Fruit fly (Drosophila melanogaster) whole organism, embryonic: ENCODE data around the gene Muc18B.

ENCODE experiments used
- Awh ChIP-seq: fragments of 200-800 bp; sonication (Bioruptor generic); IDR thresholded peaks from 2 replicates; pipeline ENCODE4, ENCODE4 v1.3.6; 2022; ENCODE audit warnings: missing biosample characterization, missing genetic modification characterization
- BEAF-32 ChIP-seq: fragments of 200-800 bp; sonication (Bioruptor generic); optimal IDR thresholded peaks from 3 replicates; lab custom pipeline; 2017; ENCODE audit warnings: missing biosample characterization, missing genetic modification characterization, mild to moderate bottlenecking, moderate library complexity, missing genetic modification reagents
- Bteb2 ChIP-seq: fragments of 200-800 bp; sonication (Bioruptor generic); optimal IDR thresholded peaks from 2 replicates; lab custom pipeline; 2016; ENCODE audit warnings: missing biosample characterization, missing genetic modification characterization
- CG12104 ChIP-seq: fragments of 200-800 bp; sonication (Bioruptor generic); optimal IDR thresholded peaks from 3 replicates; lab custom pipeline; 2016; ENCODE audit warnings: missing biosample characterization, missing genetic modification characterization
- CG12744 ChIP-seq: fragments of 200-800 bp; sonication (Bioruptor generic); optimal IDR thresholded peaks from 2 replicates; lab custom pipeline; 2016; ENCODE audit warnings: missing biosample characterization, missing genetic modification characterization
- CG12942 ChIP-seq: fragments of 200-800 bp; sonication (Bioruptor generic); optimal IDR thresholded peaks from 3 replicates; lab custom pipeline; 2016; ENCODE audit warnings: missing biosample characterization, missing genetic modification characterization
- CG13123 ChIP-seq: fragments of 200-800 bp; sonication (Bioruptor generic); optimal IDR thresholded peaks from 2 replicates; lab custom pipeline; 2016; ENCODE audit warnings: missing biosample characterization, missing genetic modification characterization
- CG14965 ChIP-seq: fragments of 200-800 bp; sonication (Bioruptor generic); optimal IDR thresholded peaks from 2 replicates; lab custom pipeline; 2016; ENCODE audit warnings: missing biosample characterization, missing genetic modification characterization, borderline replicate concordance
- CG1529 ChIP-seq: fragments of 200-800 bp; sonication (Bioruptor generic); optimal IDR thresholded peaks from 3 replicates; lab custom pipeline; 2018; ENCODE audit warnings: missing biosample characterization, missing genetic modification characterization
- CG2712 ChIP-seq: fragments of 200-800 bp; optimal IDR thresholded peaks from 3 replicates; lab custom pipeline; 2019; ENCODE audit warnings: missing biosample characterization, mild to moderate bottlenecking, missing genetic modification characterization, moderate library complexity
- CG2875 ChIP-seq: fragments of 200-800 bp; sonication (Bioruptor generic); optimal IDR thresholded peaks from 2 replicates; lab custom pipeline; 2017; ENCODE audit warnings: missing biosample characterization, mild to moderate bottlenecking, missing genetic modification characterization, missing genetic modification reagents
- CG30403 ChIP-seq: fragments of 200-800 bp; sonication (Bioruptor generic); optimal IDR thresholded peaks from 3 replicates; lab custom pipeline; 2016; ENCODE audit warnings: missing biosample characterization, missing genetic modification characterization
- CG30431 ChIP-seq: fragments of 200-800 bp; sonication (Bioruptor generic); optimal IDR thresholded peaks from 2 replicates; lab custom pipeline; 2017; ENCODE audit warnings: missing biosample characterization, missing genetic modification characterization
- CG31365 ChIP-seq: fragments of 200-800 bp; sonication (Bioruptor generic); optimal IDR thresholded peaks from 2 replicates; lab custom pipeline; 2018; ENCODE audit warnings: missing biosample characterization, mild to moderate bottlenecking, missing genetic modification characterization
- CG4707 ChIP-seq: fragments of 200-800 bp; sonication (Bioruptor generic); optimal IDR thresholded peaks from 2 replicates; lab custom pipeline; 2018; ENCODE audit warnings: missing biosample characterization, mild to moderate bottlenecking, missing genetic modification characterization, moderate library complexity
- CG4730 ChIP-seq: fragments of 200-800 bp; sonication (Bioruptor generic); IDR thresholded peaks from 2 replicates; pipeline ENCODE4 v1.3.6; 2022; ENCODE audit warnings: missing biosample characterization, missing genetic modification characterization
- CG6175 ChIP-seq: fragments of 200-800 bp; sonication (Bioruptor generic); IDR thresholded peaks from 3 replicates; pipeline ENCODE4 v1.3.6; 2022; ENCODE audit warnings: missing biosample characterization, missing genetic modification characterization
- CG8089 ChIP-seq: fragments of 200-800 bp; sonication (Bioruptor generic); optimal IDR thresholded peaks from 3 replicates; lab custom pipeline; 2016; ENCODE audit warnings: missing biosample characterization, missing genetic modification characterization
- CG9932 ChIP-seq: fragments of 200-800 bp; sonication (Bioruptor generic); IDR thresholded peaks from 2 replicates; pipeline ENCODE4 v1.3.6; 2022; ENCODE audit warnings: missing biosample characterization, missing genetic modification characterization
- Chrac-16 ChIP-seq: fragments of 200-800 bp; sonication (Bioruptor generic); optimal IDR thresholded peaks from 3 replicates; lab custom pipeline; 2016; ENCODE audit warnings: missing biosample characterization, missing genetic modification characterization
- CoRest ChIP-seq: fragments of 200-800 bp; sonication (Bioruptor generic); optimal IDR thresholded peaks from 3 replicates; lab custom pipeline; 2018; ENCODE audit warnings: missing biosample characterization, mild to moderate bottlenecking, missing genetic modification characterization, moderate library complexity
- Dp ChIP-seq: fragments of 200-800 bp; sonication (Bioruptor generic); optimal IDR thresholded peaks from 2 replicates; lab custom pipeline; 2018; ENCODE audit warnings: missing biosample characterization, mild to moderate bottlenecking, missing genetic modification characterization, moderate library complexity
- Fer2 ChIP-seq: fragments of 200-800 bp; sonication (Bioruptor generic); optimal IDR thresholded peaks from 2 replicates; lab custom pipeline; 2018; ENCODE audit warnings: missing biosample characterization, mild to moderate bottlenecking, missing genetic modification characterization, moderate library complexity
- Hand ChIP-seq: fragments of 200-800 bp; sonication (Bioruptor generic); optimal IDR thresholded peaks from 2 replicates; lab custom pipeline; 2017; ENCODE audit warnings: mild to moderate bottlenecking, missing biosample characterization, missing genetic modification reagents, missing genetic modification characterization
- Hr78 ChIP-seq, 2 experiments: fragments of 200-800 bp in 1 of 2; fragments of >200 bp in 1 of 2; sonication (Bioruptor generic) in 1 of 2; optimal IDR thresholded peaks; 2 replicates each; lab custom pipeline; 2017 to 2019; ENCODE audit warnings: missing biosample characterization in 2 of 2, missing genetic modification characterization in 2 of 2, mild to moderate bottlenecking in 1 of 2, moderate library complexity in 1 of 2
- MTF-1 ChIP-seq: fragments of 200-800 bp; sonication (Bioruptor generic); optimal IDR thresholded peaks from 2 replicates; lab custom pipeline; 2018; ENCODE audit warnings: missing biosample characterization, mild to moderate bottlenecking, missing genetic modification characterization, borderline replicate concordance
- Mrtf ChIP-seq: fragments of 200-800 bp; sonication (Bioruptor generic); IDR thresholded peaks from 3 replicates; pipeline ENCODE4 v1.3.6; 2022; ENCODE audit warnings: missing biosample characterization, missing genetic modification characterization
- Myb ChIP-seq: fragments of 200-800 bp; sonication (Bioruptor generic); optimal IDR thresholded peaks from 2 replicates; lab custom pipeline; 2016; ENCODE audit warnings: missing biosample characterization, missing genetic modification characterization
- NK7.1 ChIP-seq: fragments of 200-800 bp; sonication (Bioruptor generic); optimal IDR thresholded peaks from 3 replicates; lab custom pipeline; 2016; ENCODE audit warnings: missing biosample characterization, missing genetic modification characterization
- PHDP ChIP-seq: fragments of 200-800 bp; sonication (Bioruptor generic); optimal IDR thresholded peaks from 3 replicates; lab custom pipeline; 2018; ENCODE audit warnings: missing biosample characterization, mild to moderate bottlenecking, missing genetic modification characterization, moderate library complexity
- Sry-δ ChIP-seq: fragments of 200-800 bp; sonication (Bioruptor generic); optimal IDR thresholded peaks from 2 replicates; lab custom pipeline; 2016; ENCODE audit warnings: missing biosample characterization, missing genetic modification characterization
- Xbp1 ChIP-seq: fragments of 200-800 bp; sonication (Bioruptor generic); optimal IDR thresholded peaks from 3 replicates; lab custom pipeline; 2016; ENCODE audit warnings: missing biosample characterization, mild to moderate bottlenecking, missing genetic modification characterization
- abd-A ChIP-seq: fragments of 200-800 bp; sonication (Bioruptor generic); optimal IDR thresholded peaks from 3 replicates; lab custom pipeline; 2019; ENCODE audit warnings: missing biosample characterization, mild to moderate bottlenecking, missing genetic modification characterization, moderate library complexity
- bab2 ChIP-seq: fragments of 200-800 bp; sonication (Bioruptor generic); optimal IDR thresholded peaks from 2 replicates; lab custom pipeline; 2016; ENCODE audit warnings: missing biosample characterization, missing genetic modification characterization
- bigmax ChIP-seq: fragments of 200-800 bp; sonication (Bioruptor generic); optimal IDR thresholded peaks from 2 replicates; lab custom pipeline; 2018; ENCODE audit warnings: missing biosample characterization, mild to moderate bottlenecking, missing genetic modification characterization
- croc ChIP-seq: fragments of 200-800 bp; sonication (Bioruptor generic); conservative IDR thresholded peaks from 3 replicates; pipeline ENCODE4 v1.3.6; 2022; ENCODE audit warnings: missing biosample characterization, missing genetic modification characterization
- dan ChIP-seq: fragments of 200-800 bp; sonication (Bioruptor generic); IDR thresholded peaks from 2 replicates; pipeline ENCODE4 v1.3.6; 2022; ENCODE audit warnings: missing biosample characterization, missing genetic modification characterization
- dpn ChIP-seq, 2 experiments: fragments of 200-800 bp; sonication (Bioruptor generic); optimal IDR thresholded peaks; 3 replicates each; lab custom pipeline; 2016; ENCODE audit warnings: missing biosample characterization in 2 of 2, missing genetic modification characterization in 2 of 2
- en ChIP-seq: fragments of 200-800 bp; sonication (Bioruptor generic); optimal IDR thresholded peaks from 2 replicates; lab custom pipeline; 2016; ENCODE audit warnings: missing biosample characterization, missing genetic modification characterization
- fd64A ChIP-seq: fragments of 200-800 bp; sonication (Bioruptor generic); optimal IDR thresholded peaks from 3 replicates; lab custom pipeline; 2018; ENCODE audit warnings: missing biosample characterization, mild to moderate bottlenecking, missing genetic modification characterization
- mam ChIP-seq: fragments of 200-800 bp; sonication (Bioruptor generic); optimal IDR thresholded peaks from 3 replicates; lab custom pipeline; 2016; ENCODE audit warnings: missing biosample characterization, missing genetic modification characterization
- nerfin-1 ChIP-seq: fragments of 200-800 bp; sonication (Bioruptor generic); optimal IDR thresholded peaks from 3 replicates; lab custom pipeline; 2019; ENCODE audit warnings: missing biosample characterization, mild to moderate bottlenecking, missing genetic modification characterization, moderate library complexity
- peb ChIP-seq: fragments of 200-800 bp; sonication (Bioruptor generic); IDR thresholded peaks from 2 replicates; pipeline ENCODE4 v1.3.6; 2022; ENCODE audit warnings: missing biosample characterization, missing genetic modification characterization
- phol ChIP-seq: fragments of 200-800 bp; sonication (Bioruptor generic); optimal IDR thresholded peaks from 3 replicates; lab custom pipeline; 2018; ENCODE audit warnings: missing biosample characterization, mild to moderate bottlenecking, missing genetic modification characterization, moderate library complexity
- pum ChIP-seq: fragments of 200-800 bp; sonication (Bioruptor generic); optimal IDR thresholded peaks from 2 replicates; lab custom pipeline; 2016; ENCODE audit warnings: missing biosample characterization, missing genetic modification characterization
- sug ChIP-seq: fragments of 200-800 bp; optimal IDR thresholded peaks from 2 replicates; lab custom pipeline; 2019; ENCODE audit warnings: missing biosample characterization, mild to moderate bottlenecking, missing genetic modification characterization, moderate library complexity
- tio ChIP-seq: fragments of 200-800 bp; sonication (Bioruptor generic); optimal IDR thresholded peaks from 2 replicates; lab custom pipeline; 2017; ENCODE audit warnings: missing biosample characterization, missing genetic modification characterization, inconsistent platforms
- tup ChIP-seq: fragments of 200-800 bp; sonication (Bioruptor generic); optimal IDR thresholded peaks from 2 replicates; lab custom pipeline; 2016; ENCODE audit warnings: missing biosample characterization, mild to moderate bottlenecking, missing genetic modification characterization, moderate library complexity
- vfl ChIP-seq: fragments of 200-800 bp; sonication (Bioruptor generic); optimal IDR thresholded peaks from 2 replicates; lab custom pipeline; 2016; ENCODE audit warnings: missing biosample characterization, missing genetic modification characterization
- yki ChIP-seq: fragments of >200 bp; optimal IDR thresholded peaks from 3 replicates; lab custom pipeline; 2018

The Muc18B gene

DNA sequence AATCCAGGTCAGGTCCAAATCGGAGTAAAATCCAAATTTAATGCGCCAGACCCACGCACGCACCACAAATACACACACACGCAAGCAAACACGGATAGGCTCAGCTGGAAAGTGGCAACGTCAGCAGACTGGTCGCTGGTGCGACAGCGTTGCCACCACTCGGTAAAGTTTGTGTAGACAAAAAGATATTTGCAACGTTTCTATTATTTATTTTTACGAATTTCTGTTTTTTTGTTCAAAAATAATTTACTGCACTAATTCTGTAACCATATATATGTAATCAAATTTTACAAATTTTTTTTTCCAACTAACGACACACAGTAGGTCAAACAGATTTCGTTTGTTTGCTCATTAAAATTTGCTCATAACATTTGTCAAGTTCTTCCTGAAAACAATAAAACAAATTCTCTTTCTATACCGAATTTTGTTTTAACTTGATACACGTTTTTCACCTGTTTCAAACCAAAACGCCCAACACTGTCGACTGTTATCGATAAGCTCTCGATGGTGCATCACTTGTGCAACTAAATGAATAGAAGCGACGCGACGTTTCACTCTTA, 35.5 kb upstream of the Muc18B start, which contains the start of the genes CG7556 and CG7453 (continued):
- TF ChIP-seq CG12744 (GFP tag; lab: Kevin White, UChicago) (peak; percentile 41), bab2 (GFP tag; lab: Kevin White, UChicago) (peak; percentile 83), vfl (peak; percentile 53), mam (GFP tag; lab: Kevin White, UChicago) (peak; percentile 79), CG30431 (GFP tag; lab: Kevin White, UChicago) (peak; percentile 45), peb (GFP tag; lab: Robert Waterston, UW) (no peak; the same call in 1 of the 2 replicates), CoRest (tag; lab: Kevin White, UChicago) (peak; percentile 83), BEAF-32 (peak; percentile 56), Myb (GFP tag; lab: Kevin White, UChicago) (peak; percentile 54), Chrac-16 (GFP tag; lab: Kevin White, UChicago) (peak; percentile 82), CG2712 (tag; lab: Kevin White, UChicago) (peak; percentile 80), CG6175 (no peak), tup (peak; percentile 33), CG30403 (peak; percentile 92), Hr78 (GFP tag; optimal IDR thresholded peaks at IDR 0.05; lab: Kevin White, UChicago) (no peak), Hand (GFP tag; lab: Kevin White, UChicago) (no peak), pum (GFP tag; lab: Kevin White, UChicago) (peak; percentile 72), fd64A (GFP tag; lab: Kevin White, UChicago) (no peak), CG14965 (GFP tag; lab: Kevin White, UChicago) (no peak), Bteb2 (GFP tag; lab: Kevin White, UChicago) (peak; percentile 58), CG12942 (GFP tag; lab: Kevin White, UChicago) (peak; percentile 66), dpn (GFP tag; optimal IDR thresholded peaks at IDR 0.05; lab: Kevin White, UChicago) (peak; percentile 74 to 76), CG4730 (GFP tag; lab: Robert Waterston, UW) (peak; percentile 31; the same call in 1 of the 2 replicates), CG1529 (GFP tag; lab: Kevin White, UChicago) (peak; percentile 53), nerfin-1 (tag; lab: Kevin White, UChicago) (peak; percentile 57), sug (tag; lab: Kevin White, UChicago) (peak; percentile 75), CG8089 (peak; percentile 29), CG9932 (GFP tag; lab: Robert Waterston, UW) (peak; percentile 70), Mrtf (GFP tag; lab: Robert Waterston, UW) (no peak), CG13123 (GFP tag; lab: Kevin White, UChicago) (peak; percentile 14), yki (no peak), MTF-1 (GFP tag; lab: Kevin White, UChicago) (no peak), dan (GFP tag; lab: Robert Waterston, UW) (no peak), phol (tag; lab: Kevin White, UChicago) (peak; percentile 80), Xbp1 (GFP tag; lab: Kevin White, UChicago) (peak; percentile 84), NK7.1 (peak; percentile 50), CG31365 (tag; lab: Kevin White, UChicago) (no peak), en (GFP tag; lab: Kevin White, UChicago) (peak; percentile 4), abd-A (tag; lab: Kevin White, UChicago) (no peak), PHDP (peak; percentile 70), CG2875 (GFP tag; lab: Kevin White, UChicago) (peak; percentile 29), croc (peak; percentile 56; the same call in 2 of the 3 replicates), CG4707 (GFP tag; lab: Kevin White, UChicago) (no peak), bigmax (GFP tag; lab: Kevin White, UChicago) (no peak), tio (peak; percentile 79), Fer2 (tag; lab: Kevin White, UChicago) (peak; percentile 55), Dp (GFP tag; lab: Kevin White, UChicago) (peak; percentile 14), Awh (no peak), CG12104 (peak; percentile 61), Sry-δ (GFP tag; lab: Kevin White, UChicago) (peak; percentile 67)
